Worm (Caenorhabditis elegans): ENCODE measurements around the gene C39B10.7.

ce11 chrX:10453960-10454359 is 22.7 kb upstream of the C39B10.7 start, which contains the start of gene lgc-41:
- TF ChIP-seq ztf-16 (tag; optimal IDR thresholded peaks at IDR 0.05) (no peak), unc-86 (tag; optimal IDR thresholded peaks at IDR 0.05) (no peak), ceh-18 (tag; optimal IDR thresholded peaks at IDR 0.05) (no peak), ama-1 (optimal IDR thresholded peaks at IDR 0.05) (no peak), madf-2 (tag; optimal IDR thresholded peaks at IDR 0.05) (no peak), elt-4 (tag; optimal IDR thresholded peaks at IDR 0.05) (no peak), nhr-11 (tag; optimal IDR thresholded peaks at IDR 0.05) (no peak), ref-2 (tag; optimal IDR thresholded peaks at IDR 0.05) (no peak), gmeb-2 (tag; optimal IDR thresholded peaks at IDR 0.05) (no peak), pros-1 (tag; optimal IDR thresholded peaks at IDR 0.05) (no peak), F13H6.1 (tag; optimal IDR thresholded peaks at IDR 0.05) (no peak), tbx-2 (tag; optimal IDR thresholded peaks at IDR 0.05) (no peak), C08G9.2 (tag; optimal IDR thresholded peaks at IDR 0.05) (no peak), fkh-10 (GFP tag; optimal IDR thresholded peaks at IDR 0.05) (no peak)
